Worm (Caenorhabditis elegans) whole organism, L1 larva: ENCODE data around the gene srbc-33.
A peak's percentile ranks its signal among the peaks of the same experiment; 100 is the strongest.

ENCODE experiments used
- aha-1 ChIP-seq: fragments of 150-350 bp; optimal IDR thresholded peaks from 2 replicates; lab custom pipeline; 2014; ENCODE audit warnings: missing biosample characterization, missing genetic modification characterization
- ceh-63 ChIP-seq: fragments of 200-800 bp; sonication (Bioruptor generic); optimal IDR thresholded peaks from 2 replicates; lab custom pipeline; 2018; ENCODE audit warnings: mild to moderate bottlenecking, missing genetic modification characterization, missing compliant biosample characterization
- ceh-88 ChIP-seq: fragments of 200-800 bp; sonication (Bioruptor generic); IDR thresholded peaks from 2 replicates; pipeline ENCODE4 v1.3.6; 2022; ENCODE audit warnings: missing genetic modification characterization, missing compliant biosample characterization
- dpl-1 ChIP-seq, 3 experiments: fragments of 150-350 bp in 2 of 3; sonication (generic microtip) in 1 of 3; optimal IDR thresholded peaks; 2 replicates each; lab custom pipeline; 2014 to 2017; ENCODE audit warnings: missing biosample characterization in 3 of 3, missing genetic modification characterization in 3 of 3, missing genetic modification reagents in 3 of 3
- dsc-1 ChIP-seq: sonication (generic microtip); optimal IDR thresholded peaks from 2 replicates; lab custom pipeline; 2016; ENCODE audit warnings: mild to moderate bottlenecking, missing genetic modification characterization, missing compliant biosample characterization
- efl-1 ChIP-seq, 4 experiments: fragments of 150-350 bp; optimal IDR thresholded peaks in 3 of 4; peaks in 1 of 4; 1 replicate in 1 of 4; 2 replicates in 3 of 4; lab custom pipeline; 2014; ENCODE audit warnings: missing biosample characterization in 2 of 4, missing genetic modification characterization in 2 of 4, missing genetic modification reagents in 2 of 4
- egl-13 ChIP-seq: sonication (generic microtip); optimal IDR thresholded peaks from 2 replicates; lab custom pipeline; 2016; ENCODE audit warnings: missing genotype, missing genetic modification reagents, missing genetic modification characterization, missing compliant biosample characterization
- elt-2 ChIP-seq: sonication (generic microtip); optimal IDR thresholded peaks from 2 replicates; lab custom pipeline; 2016; ENCODE audit warnings: missing genetic modification characterization, mild to moderate bottlenecking, inconsistent platforms, missing compliant biosample characterization, missing genetic modification reagents
- ets-5 ChIP-seq: fragments of 200-800 bp; sonication (Bioruptor generic); IDR thresholded peaks from 2 replicates; pipeline ENCODE4 v1.3.6; 2022; ENCODE audit warnings: missing genetic modification characterization, missing compliant biosample characterization
- fkh-4 ChIP-seq: sonication (generic microtip); optimal IDR thresholded peaks from 2 replicates; lab custom pipeline; 2016; ENCODE audit warnings: missing compliant biosample characterization, missing genetic modification characterization, borderline replicate concordance
- fos-1 ChIP-seq: fragments of 150-350 bp; optimal IDR thresholded peaks from 2 replicates; lab custom pipeline; 2014; ENCODE audit warnings: missing biosample characterization, missing genetic modification characterization
- grh-1 ChIP-seq: fragments of 200-800 bp; sonication (Bioruptor generic); IDR thresholded peaks from 2 replicates; pipeline ENCODE4 v1.3.6; 2022; ENCODE audit warnings: missing genetic modification reagents, missing genetic modification characterization, missing compliant biosample characterization
- hlh-4 ChIP-seq: sonication (generic microtip); optimal IDR thresholded peaks from 2 replicates; lab custom pipeline; 2016; ENCODE audit warnings: mild to moderate bottlenecking, missing genetic modification characterization, missing compliant biosample characterization
- lin-15B ChIP-seq: fragments of 150-350 bp; sonication (generic microtip); optimal IDR thresholded peaks from 3 replicates; lab custom pipeline; 2014; ENCODE audit warnings: missing biosample characterization, missing genetic modification characterization
- lin-35 ChIP-seq, 2 experiments: fragments of 150-350 bp; optimal IDR thresholded peaks; 2 replicates each; lab custom pipeline; 2014; ENCODE audit warnings: missing biosample characterization in 2 of 2, missing genetic modification characterization in 2 of 2, missing genetic modification reagents in 2 of 2
- nhr-19 ChIP-seq: fragments of 200-800 bp; sonication (Bioruptor generic); conservative IDR thresholded peaks from 2 replicates; pipeline ENCODE4 v1.3.6; 2022; ENCODE audit warnings: missing genetic modification characterization, missing compliant biosample characterization
- nhr-237 ChIP-seq: fragments of 150-350 bp; optimal IDR thresholded peaks from 2 replicates; lab custom pipeline; 2014; ENCODE audit warnings: missing biosample characterization, missing genetic modification characterization
- nhr-76 ChIP-seq: sonication (generic microtip); optimal IDR thresholded peaks from 2 replicates; lab custom pipeline; 2017; ENCODE audit warnings: missing biosample characterization, missing genetic modification characterization
- nhr-84 ChIP-seq: sonication (generic microtip); optimal IDR thresholded peaks from 2 replicates; lab custom pipeline; 2017; ENCODE audit warnings: missing biosample characterization, missing genetic modification characterization
- nhr-90 ChIP-seq: sonication (generic microtip); optimal IDR thresholded peaks from 2 replicates; lab custom pipeline; 2016; ENCODE audit warnings: mild to moderate bottlenecking, missing genetic modification characterization, missing compliant biosample characterization; ENCODE audit not compliant: poor library complexity
- pax-3 ChIP-seq: fragments of 200-800 bp; sonication (Bioruptor generic); optimal IDR thresholded peaks from 2 replicates; lab custom pipeline; 2018; ENCODE audit warnings: mild to moderate bottlenecking, missing genetic modification characterization, moderate library complexity, missing compliant biosample characterization
- skn-1 ChIP-seq: fragments of 150-350 bp; optimal IDR thresholded peaks from 2 replicates; lab custom pipeline; 2014; ENCODE audit warnings: missing biosample characterization, missing genetic modification characterization
- snu-23 ChIP-seq: sonication (generic microtip); optimal IDR thresholded peaks from 2 replicates; lab custom pipeline; 2016; ENCODE audit warnings: missing genetic modification characterization, missing compliant biosample characterization
- sptf-1 ChIP-seq: fragments of 150-350 bp; optimal IDR thresholded peaks from 2 replicates; lab custom pipeline; 2014; ENCODE audit warnings: missing biosample characterization, missing genetic modification characterization
- sup-37 ChIP-seq: fragments of 200-800 bp; sonication (Bioruptor generic); optimal IDR thresholded peaks from 2 replicates; lab custom pipeline; 2018; ENCODE audit warnings: mild to moderate bottlenecking, missing genetic modification characterization, missing compliant biosample characterization
- swsn-7 ChIP-seq: sonication (generic microtip); optimal IDR thresholded peaks from 2 replicates; lab custom pipeline; 2016; ENCODE audit warnings: missing genetic modification characterization, missing compliant biosample characterization
- tbx-2 ChIP-seq: sonication (generic microtip); optimal IDR thresholded peaks from 2 replicates; lab custom pipeline; 2016; ENCODE audit warnings: missing genetic modification characterization, missing compliant biosample characterization
- unc-86 ChIP-seq: sonication (generic microtip); optimal IDR thresholded peaks from 2 replicates; lab custom pipeline; 2016; ENCODE audit warnings: missing genetic modification characterization, missing compliant biosample characterization
- vab-15 ChIP-seq: sonication (generic microtip); optimal IDR thresholded peaks from 2 replicates; lab custom pipeline; 2017; ENCODE audit warnings: missing genotype, mild to moderate bottlenecking, missing genetic modification characterization, missing compliant biosample characterization
- xbp-1 ChIP-seq: sonication (generic microtip); optimal IDR thresholded peaks from 2 replicates; lab custom pipeline; 2016; ENCODE audit warnings: missing genetic modification characterization, missing compliant biosample characterization
- zip-4 ChIP-seq: fragments of 200-800 bp; sonication (Bioruptor generic); optimal IDR thresholded peaks from 2 replicates; lab custom pipeline; 2018; ENCODE audit warnings: mild to moderate bottlenecking, missing genetic modification characterization, moderate library complexity, missing compliant biosample characterization
- ztf-11 ChIP-seq, 2 experiments: sonication (generic microtip); optimal IDR thresholded peaks; 2 replicates each; lab custom pipeline; 2016 to 2017; ENCODE audit warnings: missing genetic modification characterization in 2 of 2, missing biosample characterization in 1 of 2, missing compliant biosample characterization in 1 of 2
- ztf-4 ChIP-seq: fragments of 150-350 bp; optimal IDR thresholded peaks from 2 replicates; lab custom pipeline; 2014; ENCODE audit warnings: missing biosample characterization, missing genetic modification characterization

Gene srbc-33

DNA sequence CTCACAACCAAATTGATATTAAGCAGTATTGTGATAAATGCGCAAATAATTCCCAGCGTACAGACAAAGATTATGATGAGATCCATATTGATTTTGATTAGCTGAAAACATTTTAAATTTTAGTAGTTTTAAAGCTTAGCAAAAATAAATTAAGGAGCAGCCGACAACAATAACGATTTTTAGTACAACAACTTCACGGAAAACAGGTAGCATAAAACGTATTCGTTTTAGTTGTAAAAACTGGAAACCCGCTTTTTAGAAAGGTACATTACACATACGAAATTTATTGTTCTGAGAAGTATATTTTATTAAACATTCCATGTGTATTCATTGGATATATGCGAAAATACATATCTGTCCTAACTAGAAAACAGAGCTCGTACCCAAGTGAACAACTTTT, 5.8 kb upstream of the srbc-33 start, which contains the start of gene srbc-36:
Gene srbc-36, minus strand, starts transcription at position 101 of the 400 bp plus-strand sequence.
- no peak for TF ChIP-seq lin-15B (tag; lab: Kevin White, UChicago)
- no peak for TF ChIP-seq sup-37
- no peak for TF ChIP-seq nhr-90 (tag; lab: Kevin White, UChicago)
- TF ChIP-seq egl-13 (tag; lab: Kevin White, UChicago), result no peak
- no peak for TF ChIP-seq pax-3 (tag; lab: Kevin White, UChicago)
- TF ChIP-seq unc-86 (tag; lab: Kevin White, UChicago), result no peak
- no peak for TF ChIP-seq zip-4 (GFP tag; lab: Kevin White, UChicago)
- TF ChIP-seq aha-1 (tag; lab: Kevin White, UChicago), result no peak
- TF ChIP-seq fkh-4 (tag; lab: Kevin White, UChicago), result no peak
- no peak for TF ChIP-seq skn-1 (tag; lab: Kevin White, UChicago)
- no peak for TF ChIP-seq nhr-76 (tag; lab: Kevin White, UChicago)
- TF ChIP-seq nhr-237 (tag; lab: Kevin White, UChicago), result no peak
- no peak for TF ChIP-seq swsn-7 (tag; lab: Kevin White, UChicago)
- no peak for TF ChIP-seq ets-5 (GFP tag; lab: Robert Waterston, UW)
- no peak for TF ChIP-seq ztf-4 (tag; lab: Kevin White, UChicago)
- TF ChIP-seq dpl-1 (GFP tag; optimal IDR thresholded peaks at IDR 0.05; lab: Kevin White, UChicago), result no peak

ce11 chrV:3486857-3487256, 2.3 kb upstream of the srbc-33 start, which contains the start of gene srbc-32:
Gene srbc-32, minus strand, starts transcription at chrV:3486957.
- TF ChIP-seq fos-1 (tag; lab: Kevin White, UChicago), result no peak
- TF ChIP-seq nhr-76 (tag; lab: Kevin White, UChicago), result no peak
- TF ChIP-seq nhr-19 (GFP tag; lab: Robert Waterston, UW), result no peak
- TF ChIP-seq tbx-2, result no peak
- TF ChIP-seq nhr-84 (tag; lab: Kevin White, UChicago), result no peak
- no peak for TF ChIP-seq xbp-1
- TF ChIP-seq dsc-1 (tag; lab: Kevin White, UChicago), result no peak

DNA sequence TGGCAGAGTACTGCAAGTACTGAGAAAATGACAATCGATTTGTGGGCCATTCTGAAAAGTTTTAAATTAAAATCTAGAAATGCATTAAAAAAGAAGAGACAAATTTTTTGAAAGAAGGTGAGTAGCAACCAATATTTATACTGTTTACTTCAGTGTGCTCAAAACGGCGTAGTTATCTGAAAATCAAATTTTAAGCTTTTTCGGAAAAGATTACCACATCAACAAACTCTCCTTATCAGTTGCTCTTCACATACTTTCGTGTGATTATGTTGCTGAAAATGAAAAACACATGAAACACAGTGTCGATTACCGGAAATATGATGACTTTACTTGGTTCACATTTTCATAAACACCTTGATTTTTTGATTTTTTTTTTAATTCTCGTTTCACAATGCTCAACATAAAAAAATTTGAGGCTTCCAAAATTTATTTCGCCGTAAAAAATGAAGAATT, 2.0 kb downstream of the srbc-33 start, which contains the start of gene lys-7:
Gene lys-7, minus strand, starts transcription at position 51 of the 453 bp plus-strand sequence.
- TF ChIP-seq elt-2 (tag; lab: Kevin White, UChicago) (peak; percentile 76), ets-5 (GFP tag; lab: Robert Waterston, UW) (no peak), vab-15 (tag; lab: Kevin White, UChicago) (no peak), ceh-88 (GFP tag; lab: Robert Waterston, UW) (no peak), zip-4 (GFP tag; lab: Kevin White, UChicago) (no peak)

ce11 chrV:3480346-3480745, 4.3 kb downstream of the srbc-33 start, which contains the start of gene srbc-30:
Gene srbc-30, minus strand, starts transcription at chrV:3480446.
- TF ChIP-seq fos-1 (tag; lab: Kevin White, UChicago) (no peak), efl-1 (optimal IDR thresholded peaks at IDR 0.05; lab: Kevin White, UChicago) (no peak), efl-1 (GFP tag; optimal IDR thresholded peaks at IDR 0.05 in 1 of 2; lab: Kevin White, UChicago) (peak in 1 of 2 experiments; percentile 9)

ce11 chrV:3477496-3477895, 7.1 kb downstream of the srbc-33 start, which contains the start of gene srbc-31:
Gene srbc-31, minus strand, starts transcription at chrV:3477596.
- TF ChIP-seq ztf-11 (tag; optimal IDR thresholded peaks at IDR 0.05; lab: Kevin White, UChicago), result no peak
- no peak for TF ChIP-seq efl-1 (optimal IDR thresholded peaks at IDR 0.05; lab: Kevin White, UChicago)
- TF ChIP-seq efl-1 (GFP tag; optimal IDR thresholded peaks at IDR 0.05 in 1 of 2; lab: Kevin White, UChicago), result peak in 1 of 2 experiments; percentile 68

DNA sequence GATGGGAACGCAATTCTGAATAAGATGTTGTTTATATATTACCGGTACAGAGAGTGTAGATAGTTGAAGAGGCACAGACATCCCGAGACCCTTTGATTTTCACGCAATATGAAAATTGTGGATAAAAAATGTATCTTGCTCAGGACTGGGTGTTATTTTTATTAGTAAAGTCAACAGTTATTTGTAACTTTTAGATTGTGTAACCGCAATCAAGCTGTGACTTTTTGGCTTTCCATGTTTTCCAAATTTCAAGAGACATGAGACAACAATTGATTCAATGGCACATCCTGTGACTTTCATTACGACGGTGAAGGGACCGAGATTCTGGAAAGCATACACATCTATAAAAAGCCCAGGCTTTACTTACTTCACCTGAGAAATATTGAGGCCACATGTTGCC, 8.4 kb downstream of the srbc-33 start:
- TF ChIP-seq hlh-4 (tag; lab: Kevin White, UChicago), result no peak
- no peak for TF ChIP-seq ceh-63 (GFP tag; lab: Kevin White, UChicago)
- TF ChIP-seq sptf-1 (tag; lab: Kevin White, UChicago), result no peak
- TF ChIP-seq grh-1 (GFP tag; lab: Robert Waterston, UW), result no peak
- no peak for TF ChIP-seq ztf-4 (tag; lab: Kevin White, UChicago)
- TF ChIP-seq snu-23 (GFP tag; lab: Kevin White, UChicago), result no peak
- no peak for TF ChIP-seq nhr-76 (tag; lab: Kevin White, UChicago)
- no peak for TF ChIP-seq lin-35 (GFP tag; optimal IDR thresholded peaks at IDR 0.05; lab: Kevin White, UChicago)
